Fruit fly (Drosophila melanogaster) whole organism, embryonic: Measurements from ENCODE around the gene CG32163.

Source experiments
- Abd-B ChIP-seq: fragments of 200-800 bp; sonication (Bioruptor generic); optimal IDR thresholded peaks from 2 replicates; lab custom pipeline; 2018; ENCODE audit warnings: missing biosample characterization, mild to moderate bottlenecking, missing genetic modification characterization, moderate library complexity
- Adf1 ChIP-seq: fragments of 200-800 bp; sonication (Bioruptor generic); IDR thresholded peaks from 2 replicates; pipeline ENCODE4 v1.3.6; 2022; ENCODE audit warnings: missing biosample characterization, missing genetic modification characterization
- Asciz ChIP-seq: fragments of 200-800 bp; sonication (Bioruptor generic); optimal IDR thresholded peaks from 2 replicates; lab custom pipeline; 2017; ENCODE audit warnings: missing biosample characterization, mild to moderate bottlenecking, missing genetic modification characterization, missing genetic modification reagents
- CG1024 ChIP-seq: fragments of 200-800 bp; sonication (Bioruptor generic); IDR thresholded peaks from 2 replicates; pipeline ENCODE4 v1.3.6; 2022; ENCODE audit warnings: missing biosample characterization, missing genetic modification characterization
- CG10366 ChIP-seq: fragments of 200-800 bp; sonication (Bioruptor generic); IDR thresholded peaks from 2 replicates; pipeline ENCODE4 v1.3.6; 2022; ENCODE audit warnings: missing biosample characterization, missing genetic modification characterization
- CG12219 ChIP-seq: fragments of 200-800 bp; sonication (Bioruptor generic); optimal IDR thresholded peaks from 3 replicates; lab custom pipeline; 2018; ENCODE audit warnings: missing biosample characterization, mild to moderate bottlenecking, missing genetic modification characterization
- CG12769 ChIP-seq: fragments of 200-800 bp; sonication (Bioruptor generic); optimal IDR thresholded peaks from 2 replicates; lab custom pipeline; 2019; ENCODE audit warnings: missing biosample characterization, mild to moderate bottlenecking, missing genetic modification characterization, moderate library complexity
- CG1529 ChIP-seq: fragments of 200-800 bp; sonication (Bioruptor generic); optimal IDR thresholded peaks from 3 replicates; lab custom pipeline; 2018; ENCODE audit warnings: missing biosample characterization, missing genetic modification characterization
- CG17361 ChIP-seq: fragments of 200-800 bp; sonication (Bioruptor generic); IDR thresholded peaks from 3 replicates; pipeline ENCODE4 v1.3.6; 2022; ENCODE audit warnings: missing biosample characterization, missing genetic modification characterization
- CG31224 ChIP-seq: fragments of 200-800 bp; sonication (Bioruptor generic); IDR thresholded peaks from 2 replicates; pipeline ENCODE4 v1.3.6; 2022; ENCODE audit warnings: missing biosample characterization, missing genetic modification characterization
- CG31388 ChIP-seq: fragments of 200-800 bp; sonication (Bioruptor generic); optimal IDR thresholded peaks from 2 replicates; lab custom pipeline; 2016; ENCODE audit warnings: missing biosample characterization, missing genetic modification characterization
- CG32772 ChIP-seq: fragments of 200-800 bp; sonication (Bioruptor generic); IDR thresholded peaks from 2 replicates; pipeline ENCODE4 v1.3.6; 2022; ENCODE audit warnings: missing biosample characterization, missing genetic modification characterization
- CG33557 ChIP-seq: fragments of 200-800 bp; sonication (Bioruptor generic); optimal IDR thresholded peaks from 2 replicates; lab custom pipeline; 2019; ENCODE audit warnings: missing biosample characterization, mild to moderate bottlenecking, missing genetic modification characterization, moderate library complexity
- CG43689 ChIP-seq: fragments of 200-800 bp; sonication (Bioruptor generic); IDR thresholded peaks from 2 replicates; pipeline ENCODE4 v1.3.6; 2022; ENCODE audit warnings: missing biosample characterization, missing genetic modification characterization
- CG4820 ChIP-seq: fragments of 200-800 bp; sonication (Bioruptor generic); optimal IDR thresholded peaks from 3 replicates; lab custom pipeline; 2016; ENCODE audit warnings: missing biosample characterization, missing genetic modification characterization
- CG7786 ChIP-seq: fragments of 200-800 bp; sonication (Bioruptor generic); optimal IDR thresholded peaks from 2 replicates; lab custom pipeline; 2016; ENCODE audit warnings: missing biosample characterization, missing genetic modification characterization
- CG7839 ChIP-seq: fragments of 200-800 bp; sonication (Bioruptor generic); optimal IDR thresholded peaks from 3 replicates; lab custom pipeline; 2018; ENCODE audit warnings: missing biosample characterization, mild to moderate bottlenecking, missing genetic modification characterization, moderate library complexity
- CG9437 ChIP-seq: fragments of 200-800 bp; sonication (Bioruptor generic); optimal IDR thresholded peaks from 2 replicates; lab custom pipeline; 2018; ENCODE audit warnings: missing biosample characterization, mild to moderate bottlenecking, missing genetic modification characterization
- CkIIα-i1 ChIP-seq: fragments of 200-800 bp; sonication (Bioruptor generic); IDR thresholded peaks from 2 replicates; pipeline ENCODE4 v1.3.6; 2022; ENCODE audit warnings: missing biosample characterization, missing genetic modification characterization
- CoRest ChIP-seq: fragments of 200-800 bp; sonication (Bioruptor generic); optimal IDR thresholded peaks from 3 replicates; lab custom pipeline; 2018; ENCODE audit warnings: missing biosample characterization, mild to moderate bottlenecking, missing genetic modification characterization, moderate library complexity
- CrebB ChIP-seq: fragments of 200-800 bp; sonication (Bioruptor generic); optimal IDR thresholded peaks from 3 replicates; lab custom pipeline; 2018; ENCODE audit warnings: missing biosample characterization, mild to moderate bottlenecking, missing genetic modification characterization
- Dad ChIP-seq: fragments of 200-800 bp; sonication (Bioruptor generic); optimal IDR thresholded peaks from 3 replicates; lab custom pipeline; 2016; ENCODE audit warnings: missing biosample characterization, missing genetic modification characterization
- Deaf1 ChIP-seq: fragments of 200-800 bp; optimal IDR thresholded peaks from 3 replicates; lab custom pipeline; 2019; ENCODE audit warnings: missing biosample characterization, mild to moderate bottlenecking, missing genetic modification characterization, moderate library complexity
- Dip3 ChIP-seq: fragments of 200-800 bp; sonication (Bioruptor generic); optimal IDR thresholded peaks from 3 replicates; lab custom pipeline; 2016; ENCODE audit warnings: missing biosample characterization, missing genetic modification characterization
- GATAe ChIP-seq: fragments of 200-800 bp; sonication (Bioruptor generic); conservative IDR thresholded peaks from 2 replicates; pipeline ENCODE4 v1.3.6; 2022; ENCODE audit warnings: missing biosample characterization, missing genetic modification characterization
- HLH3B ChIP-seq: fragments of 200-800 bp; sonication (Bioruptor generic); IDR thresholded peaks from 2 replicates; pipeline ENCODE4 v1.3.6; 2022; ENCODE audit warnings: missing biosample characterization, missing genetic modification characterization
- Lpt ChIP-seq: fragments of >200 bp; optimal IDR thresholded peaks from 2 replicates; lab custom pipeline; 2018; ENCODE audit warnings: missing biosample characterization, missing genetic modification characterization
- Max ChIP-seq: fragments of 200-800 bp; sonication (Bioruptor generic); optimal IDR thresholded peaks from 2 replicates; lab custom pipeline; 2016; ENCODE audit warnings: missing biosample characterization, mild to moderate bottlenecking, missing genetic modification characterization
- NC2α ChIP-seq: fragments of 200-800 bp; sonication (Bioruptor generic); optimal IDR thresholded peaks from 2 replicates; lab custom pipeline; 2016; ENCODE audit warnings: missing biosample characterization, missing genetic modification characterization
- Nf-YA ChIP-seq: fragments of 200-800 bp; sonication (Bioruptor generic); IDR thresholded peaks from 2 replicates; pipeline ENCODE4 v1.3.6; 2022; ENCODE audit warnings: missing biosample characterization, missing genetic modification characterization
- Nf-YB ChIP-seq: fragments of 200-800 bp; sonication (Bioruptor generic); optimal IDR thresholded peaks from 3 replicates; lab custom pipeline; 2019; ENCODE audit warnings: missing biosample characterization, mild to moderate bottlenecking, missing genetic modification characterization, moderate library complexity
- NfI ChIP-seq: fragments of 200-800 bp; sonication (Bioruptor generic); optimal IDR thresholded peaks from 3 replicates; lab custom pipeline; 2018; ENCODE audit warnings: missing biosample characterization, mild to moderate bottlenecking, missing genetic modification characterization, moderate library complexity
- Oaz ChIP-seq: fragments of 200-800 bp; sonication (Bioruptor generic); IDR thresholded peaks from 2 replicates; pipeline ENCODE4 v1.3.6; 2022; ENCODE audit warnings: missing biosample characterization, missing genetic modification characterization
- Poxn ChIP-seq: fragments of 200-800 bp; sonication (Bioruptor generic); IDR thresholded peaks from 2 replicates; pipeline ENCODE4 v1.3.6; 2022; ENCODE audit warnings: missing biosample characterization, missing genetic modification characterization
- Rx ChIP-seq: fragments of 200-800 bp; sonication (Bioruptor generic); IDR thresholded peaks from 2 replicates; pipeline ENCODE4 v1.3.6; 2022; ENCODE audit warnings: missing biosample characterization, missing genetic modification characterization
- abd-A ChIP-seq: fragments of 200-800 bp; sonication (Bioruptor generic); optimal IDR thresholded peaks from 3 replicates; lab custom pipeline; 2019; ENCODE audit warnings: missing biosample characterization, mild to moderate bottlenecking, missing genetic modification characterization, moderate library complexity
- ash1 ChIP-seq: fragments of 200-800 bp; sonication (Bioruptor generic); optimal IDR thresholded peaks from 2 replicates; lab custom pipeline; 2018; ENCODE audit warnings: missing biosample characterization, mild to moderate bottlenecking, missing genetic modification characterization
- cato ChIP-seq: fragments of 200-800 bp; sonication (Bioruptor generic); optimal IDR thresholded peaks from 2 replicates; lab custom pipeline; 2016; ENCODE audit warnings: missing biosample characterization, missing genetic modification characterization, borderline replicate concordance
- corto ChIP-seq: fragments of 200-800 bp; sonication (Bioruptor generic); optimal IDR thresholded peaks from 2 replicates; lab custom pipeline; 2016; ENCODE audit warnings: missing biosample characterization, mild to moderate bottlenecking, missing genetic modification characterization, moderate library complexity
- cwo ChIP-seq: fragments of 200-800 bp; sonication (Bioruptor generic); optimal IDR thresholded peaks from 3 replicates; lab custom pipeline; 2017; ENCODE audit warnings: missing biosample characterization, missing genetic modification characterization, mild to moderate bottlenecking, moderate library complexity, missing genetic modification reagents
- dm ChIP-seq: fragments of 200-800 bp; sonication (Bioruptor generic); optimal IDR thresholded peaks from 3 replicates; lab custom pipeline; 2016; ENCODE audit warnings: missing biosample characterization, missing genetic modification characterization
- dmrt11E ChIP-seq: fragments of 200-800 bp; sonication (Bioruptor generic); optimal IDR thresholded peaks from 3 replicates; lab custom pipeline; 2018; ENCODE audit warnings: missing biosample characterization, mild to moderate bottlenecking, missing genetic modification characterization, moderate library complexity
- en ChIP-seq: fragments of 200-800 bp; sonication (Bioruptor generic); optimal IDR thresholded peaks from 2 replicates; lab custom pipeline; 2016; ENCODE audit warnings: missing biosample characterization, missing genetic modification characterization
- inv ChIP-seq: fragments of 200-800 bp; sonication (Bioruptor generic); IDR thresholded peaks from 2 replicates; pipeline ENCODE4 v1.3.6; 2022; ENCODE audit warnings: missing biosample characterization, missing genetic modification characterization; ENCODE audit not compliant: partially characterized antibody
- luna ChIP-seq: fragments of 200-800 bp; sonication (Bioruptor generic); optimal IDR thresholded peaks from 2 replicates; lab custom pipeline; 2016; ENCODE audit warnings: missing biosample characterization, missing genetic modification characterization
- oc ChIP-seq: fragments of 200-800 bp; sonication (Bioruptor generic); optimal IDR thresholded peaks from 2 replicates; lab custom pipeline; 2018; ENCODE audit warnings: missing biosample characterization, mild to moderate bottlenecking, missing genetic modification characterization, moderate library complexity
- onecut ChIP-seq: fragments of 200-800 bp; sonication (Bioruptor generic); IDR thresholded peaks from 2 replicates; pipeline ENCODE4 v1.3.6; 2022; ENCODE audit warnings: missing biosample characterization, missing genetic modification characterization
- pnt ChIP-seq: fragments of 200-800 bp; sonication (Bioruptor generic); optimal IDR thresholded peaks from 3 replicates; lab custom pipeline; 2016; ENCODE audit warnings: missing biosample characterization, missing genetic modification characterization
- sd ChIP-seq: fragments of 200-800 bp; sonication (Bioruptor generic); optimal IDR thresholded peaks from 3 replicates; lab custom pipeline; 2018; ENCODE audit warnings: missing biosample characterization, mild to moderate bottlenecking, missing genetic modification characterization, moderate library complexity
- sens-2 ChIP-seq: fragments of 200-800 bp; sonication (Bioruptor generic); IDR thresholded peaks from 2 replicates; pipeline ENCODE4 v1.3.6; 2022; ENCODE audit warnings: missing biosample characterization, missing genetic modification characterization
- tap ChIP-seq: fragments of 200-800 bp; optimal IDR thresholded peaks from 3 replicates; lab custom pipeline; 2019; ENCODE audit warnings: missing biosample characterization, mild to moderate bottlenecking, missing genetic modification characterization, moderate library complexity
- wor ChIP-seq: fragments of 200-800 bp; sonication (Bioruptor generic); IDR thresholded peaks from 2 replicates; pipeline ENCODE4 v1.3.6; 2022; ENCODE audit warnings: missing biosample characterization, missing genetic modification characterization

CG32163 gene

dm6 chr3L:16567495-16567894, 19.5 kb upstream of the CG32163 start (continued):
- TF ChIP-seq Abd-B (GFP tag; lab: Kevin White, UChicago) (peak; percentile 57), CG12219 (peak; percentile 65), CG4820 (GFP tag; lab: Kevin White, UChicago) (peak; percentile 48), Deaf1 (peak; percentile 25), luna (GFP tag; lab: Kevin White, UChicago) (no peak), NfI (GFP tag; lab: Kevin White, UChicago) (peak; percentile 36), cato (GFP tag; lab: Kevin White, UChicago) (peak; percentile 6), CrebB (tag; lab: Kevin White, UChicago) (no peak), Poxn (GFP tag; lab: Robert Waterston, UW) (no peak), NC2α (GFP tag; lab: Kevin White, UChicago) (no peak), CG32772 (GFP tag; lab: Robert Waterston, UW) (no peak), tap (tag; lab: Kevin White, UChicago) (peak; percentile 80), Adf1 (GFP tag; lab: Robert Waterston, UW) (no peak), dm (GFP tag; lab: Kevin White, UChicago) (no peak), CG17361 (GFP tag; lab: Robert Waterston, UW) (peak; percentile 73), CG7786 (no peak), CG33557 (GFP tag; lab: Kevin White, UChicago) (peak; percentile 30), sens-2 (GFP tag; lab: Robert Waterston, UW) (no peak), CG9437 (GFP tag; lab: Kevin White, UChicago) (peak; percentile 53), CG1529 (peak; percentile 65), GATAe (GFP tag; lab: Robert Waterston, UW) (no peak), Max (GFP tag; lab: Kevin White, UChicago) (peak; percentile 20), Nf-YA (GFP tag; lab: Robert Waterston, UW) (no peak), en (GFP tag; lab: Kevin White, UChicago) (no peak), Lpt (GFP tag; lab: Kevin White, UChicago) (no peak), CG1024 (GFP tag; lab: Robert Waterston, UW) (peak; percentile 32; the same call in 1 of the 2 replicates), corto (GFP tag; lab: Kevin White, UChicago) (no peak), CoRest (tag; lab: Kevin White, UChicago) (peak; percentile 73), pnt (no peak), inv (GFP tag; lab: Robert Waterston, UW) (no peak), cwo (GFP tag; lab: Kevin White, UChicago) (peak; percentile 29), CG43689 (GFP tag; lab: Robert Waterston, UW) (no peak), CkIIα-i1 (GFP tag; lab: Robert Waterston, UW) (no peak), CG10366 (GFP tag; lab: Robert Waterston, UW) (peak; percentile 33; the same call in 1 of the 2 replicates), sd (tag; lab: Kevin White, UChicago) (no peak), CG31224 (GFP tag; lab: Robert Waterston, UW) (no peak), ash1 (GFP tag; lab: Kevin White, UChicago) (no peak), Asciz (GFP tag; lab: Kevin White, UChicago) (peak; percentile 71), CG7839 (tag; lab: Kevin White, UChicago) (peak; percentile 73), abd-A (tag; lab: Kevin White, UChicago) (no peak), HLH3B (GFP tag; lab: Robert Waterston, UW) (peak; percentile 67), onecut (peak; percentile 22; the same call in 1 of the 2 replicates), Rx (GFP tag; lab: Robert Waterston, UW) (peak; percentile 59; the same call in 1 of the 2 replicates), Dad (no peak), oc (tag; lab: Kevin White, UChicago) (peak; percentile 53), CG31388 (GFP tag; lab: Kevin White, UChicago) (no peak), Dip3 (no peak), Oaz (peak; percentile 47; the same call in 1 of the 2 replicates), dmrt11E (tag; lab: Kevin White, UChicago) (peak; percentile 73), wor (GFP tag; lab: Robert Waterston, UW) (peak; percentile 39; the same call in 1 of the 2 replicates), CG12769 (tag; lab: Kevin White, UChicago) (peak; percentile 14), Nf-YB (GFP tag; lab: Kevin White, UChicago) (peak; percentile 37)
